Fruit fly (Drosophila melanogaster) whole organism, prepupa: ENCODE data around the gene Osi8.
A peak's percentile ranks its signal among the peaks of the same experiment; 100 is the strongest.

Source experiments
- Blimp-1 ChIP-seq: fragments of 200-800 bp; sonication (Bioruptor generic); optimal IDR thresholded peaks from 3 replicates; lab custom pipeline; 2017; ENCODE audit warnings: missing biosample characterization, missing genetic modification characterization, mild to moderate bottlenecking, moderate library complexity, missing genetic modification reagents
- CG10631 ChIP-seq: fragments of 200-800 bp; sonication (Bioruptor generic); optimal IDR thresholded peaks from 2 replicates; lab custom pipeline; 2016; ENCODE audit warnings: missing biosample characterization, missing genetic modification characterization
- CG15336 ChIP-seq: fragments of 200-800 bp; sonication (Bioruptor generic); IDR thresholded peaks from 2 replicates; pipeline ENCODE4 v1.3.6; 2022; ENCODE audit warnings: missing biosample characterization, missing genetic modification characterization
- CG1621 ChIP-seq: fragments of 200-800 bp; sonication (Bioruptor generic); optimal IDR thresholded peaks from 3 replicates; lab custom pipeline; 2018; ENCODE audit warnings: missing biosample characterization, mild to moderate bottlenecking, missing genetic modification characterization
- CG16779 ChIP-seq: fragments of 200-800 bp; sonication (Bioruptor generic); optimal IDR thresholded peaks from 3 replicates; lab custom pipeline; 2017; ENCODE audit warnings: missing biosample characterization, mild to moderate bottlenecking, missing genetic modification characterization
- CG34406 ChIP-seq: fragments of 200-800 bp; sonication (Bioruptor generic); optimal IDR thresholded peaks from 3 replicates; lab custom pipeline; 2016; ENCODE audit warnings: missing biosample characterization, missing genetic modification characterization
- CG3919 ChIP-seq: fragments of 200-800 bp; sonication (Bioruptor generic); optimal IDR thresholded peaks from 3 replicates; lab custom pipeline; 2016; ENCODE audit warnings: missing biosample characterization, missing genetic modification characterization
- CG6163 ChIP-seq: fragments of 200-800 bp; sonication (Bioruptor generic); IDR thresholded peaks from 3 replicates; pipeline ENCODE4 v1.3.6; 2022; ENCODE audit warnings: missing biosample characterization, missing genetic modification characterization
- CG6276 ChIP-seq: fragments of 200-800 bp; sonication (Bioruptor generic); optimal IDR thresholded peaks from 2 replicates; lab custom pipeline; 2017; ENCODE audit warnings: missing biosample characterization, mild to moderate bottlenecking, missing genetic modification characterization
- CG6808 ChIP-seq: fragments of 200-800 bp; sonication (Bioruptor generic); optimal IDR thresholded peaks from 3 replicates; lab custom pipeline; 2017; ENCODE audit warnings: missing biosample characterization, missing genetic modification characterization, mild to moderate bottlenecking, moderate library complexity, missing genetic modification reagents
- CG8319 ChIP-seq: fragments of 200-800 bp; sonication (Bioruptor generic); optimal IDR thresholded peaks from 3 replicates; lab custom pipeline; 2016; ENCODE audit warnings: missing biosample characterization, missing genetic modification characterization
- CG8632 ChIP-seq: fragments of 200-800 bp; sonication (Bioruptor generic); optimal IDR thresholded peaks from 3 replicates; lab custom pipeline; 2016; ENCODE audit warnings: missing biosample characterization, missing genetic modification characterization
- Eip75B ChIP-seq: fragments of 200-800 bp; sonication (Bioruptor generic); optimal IDR thresholded peaks from 3 replicates; lab custom pipeline; 2016; ENCODE audit warnings: missing biosample characterization, missing genetic modification characterization
- Eip78C ChIP-seq: fragments of 200-800 bp; sonication (Bioruptor generic); peaks from one replicate; lab custom pipeline; 2016; ENCODE audit warnings: missing biosample characterization, missing genetic modification characterization
- Eip93F ChIP-seq: fragments of 200-800 bp; sonication (Bioruptor generic); optimal IDR thresholded peaks from 2 replicates; lab custom pipeline; 2016; ENCODE audit warnings: missing biosample characterization, mild to moderate bottlenecking, missing genetic modification characterization
- Ets21C ChIP-seq: fragments of 200-800 bp; sonication (Bioruptor generic); optimal IDR thresholded peaks from 3 replicates; lab custom pipeline; 2016; ENCODE audit warnings: missing biosample characterization, missing genetic modification characterization
- Gug ChIP-seq: fragments of 200-800 bp; sonication (Bioruptor generic); IDR thresholded peaks from 2 replicates; pipeline ENCODE4 v1.3.6; 2022; ENCODE audit warnings: missing biosample characterization, missing genetic modification characterization
- Hr38 ChIP-seq: sonication (Bioruptor generic); optimal IDR thresholded peaks from 2 replicates; lab custom pipeline; 2016; ENCODE audit warnings: missing biosample characterization, missing genetic modification characterization
- Hr39 ChIP-seq: fragments of 200-800 bp; sonication (Bioruptor generic); optimal IDR thresholded peaks from 2 replicates; lab custom pipeline; 2016; ENCODE audit warnings: missing biosample characterization, missing genetic modification characterization
- Hr4 ChIP-seq: fragments of 200-800 bp; sonication (Bioruptor generic); optimal IDR thresholded peaks from 3 replicates; lab custom pipeline; 2016; ENCODE audit warnings: missing biosample characterization, missing genetic modification characterization
- OdsH ChIP-seq: fragments of 200-800 bp; sonication (Bioruptor generic); optimal IDR thresholded peaks from 3 replicates; lab custom pipeline; 2016; ENCODE audit warnings: missing biosample characterization, missing genetic modification characterization
- Sox102F ChIP-seq: fragments of 200-800 bp; sonication (Bioruptor generic); optimal IDR thresholded peaks from 2 replicates; lab custom pipeline; 2016; ENCODE audit warnings: missing biosample characterization, mild to moderate bottlenecking, missing genetic modification characterization
- acj6 ChIP-seq: fragments of 200-800 bp; sonication (Bioruptor generic); optimal IDR thresholded peaks from 3 replicates; lab custom pipeline; 2016; ENCODE audit warnings: missing biosample characterization, missing genetic modification characterization
- cyc ChIP-seq: fragments of 200-800 bp; sonication (Bioruptor generic); optimal IDR thresholded peaks from 3 replicates; lab custom pipeline; 2016; ENCODE audit warnings: missing biosample characterization, missing genetic modification characterization
- dac ChIP-seq: fragments of 200-800 bp; sonication (Bioruptor generic); optimal IDR thresholded peaks from 2 replicates; lab custom pipeline; 2017; ENCODE audit warnings: missing biosample characterization, mild to moderate bottlenecking, missing genetic modification characterization
- dsx ChIP-seq: fragments of 200-800 bp; optimal IDR thresholded peaks from 3 replicates; lab custom pipeline; 2019; ENCODE audit warnings: missing biosample characterization, mild to moderate bottlenecking, missing genetic modification characterization, moderate library complexity; ENCODE audit not compliant: poor library complexity, severe bottlenecking
- esn ChIP-seq: fragments of 200-800 bp; sonication (Bioruptor generic); optimal IDR thresholded peaks from 2 replicates; lab custom pipeline; 2016; ENCODE audit warnings: missing biosample characterization, mild to moderate bottlenecking, missing genetic modification characterization, moderate library complexity
- fkh ChIP-seq: fragments of 200-800 bp; sonication (Bioruptor generic); optimal IDR thresholded peaks from 3 replicates; lab custom pipeline; 2017; ENCODE audit warnings: missing biosample characterization, mild to moderate bottlenecking, missing genetic modification characterization, moderate library complexity
- lz ChIP-seq: fragments of 200-800 bp; sonication (Bioruptor generic); optimal IDR thresholded peaks from 3 replicates; lab custom pipeline; 2016; ENCODE audit warnings: missing biosample characterization, missing genetic modification characterization
- spab ChIP-seq: fragments of 200-800 bp; sonication (Bioruptor generic); optimal IDR thresholded peaks from 2 replicates; lab custom pipeline; 2017; ENCODE audit warnings: missing biosample characterization, mild to moderate bottlenecking, missing genetic modification characterization, missing genetic modification reagents
- ss ChIP-seq, 2 experiments: fragments of 200-800 bp; sonication (Bioruptor generic); optimal IDR thresholded peaks; 2 replicates in 1 of 2; 3 replicates in 1 of 2; lab custom pipeline; 2017 to 2018; ENCODE audit warnings: mild to moderate bottlenecking in 2 of 2, missing biosample characterization in 2 of 2, missing genetic modification characterization in 2 of 2, moderate library complexity in 1 of 2
- svp ChIP-seq: fragments of 200-800 bp; sonication (Bioruptor generic); peaks from one replicate; lab custom pipeline; 2016; ENCODE audit warnings: missing biosample characterization, missing genetic modification characterization

The Osi8 gene

DNA sequence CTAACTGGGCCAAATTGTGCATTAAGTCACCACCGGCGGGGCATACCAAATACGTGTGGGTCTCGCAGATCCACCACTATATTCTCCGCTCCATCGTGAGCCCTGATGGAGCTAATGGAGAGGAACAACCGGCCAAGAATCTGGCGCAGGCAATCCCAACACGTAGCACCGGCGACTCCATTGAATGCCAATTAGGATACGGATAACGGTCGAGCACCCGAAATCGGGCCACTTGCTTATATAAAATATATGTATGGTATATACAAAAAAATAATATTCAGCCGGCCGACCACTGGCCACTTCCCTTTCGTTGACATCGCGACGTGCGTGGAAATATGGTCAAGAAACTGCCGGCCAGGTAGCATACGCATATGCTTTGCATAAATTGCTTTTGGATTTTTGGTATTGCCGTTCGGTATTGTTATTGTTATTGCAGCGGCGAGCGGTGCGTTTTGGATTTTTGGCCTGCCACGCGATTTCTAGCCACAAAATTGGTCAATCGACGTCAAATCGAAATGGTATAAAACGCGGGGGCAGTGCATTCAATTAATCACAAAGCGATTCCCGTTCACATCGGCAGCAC is 46.4 kb downstream of the Osi8 start, which contains the start of gene Osi15:
TSS of gene Osi15 (plus strand) at position 548 of the 583 bp plus-strand sequence.
- TF ChIP-seq CG1621 (tag; lab: Kevin White, UChicago) (no peak), svp (GFP tag; lab: Kevin White, UChicago) (peak; percentile 41)

DNA sequence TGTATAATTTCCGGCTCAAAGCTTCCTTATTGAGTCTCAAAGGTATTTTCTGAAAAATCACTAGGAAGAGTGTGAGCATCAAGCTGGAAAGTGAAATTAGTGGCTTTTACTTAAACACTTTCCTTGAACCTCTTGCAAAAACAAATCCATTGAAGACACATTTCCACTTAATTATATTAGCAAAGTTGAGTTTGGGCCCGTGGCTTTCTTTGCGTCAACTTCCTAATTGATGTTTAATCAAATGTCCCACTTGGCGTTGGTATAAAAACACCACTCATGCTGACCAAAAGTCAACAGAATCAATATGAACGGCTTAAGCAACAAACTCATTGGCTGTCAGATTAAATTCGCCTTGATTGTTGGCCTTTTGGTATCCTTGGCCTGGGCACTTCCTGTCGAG is 48.8 kb downstream of the Osi8 start, which contains the start of gene CG46396:
TSS of gene CG46396 (plus strand) at position 301 of the 400 bp plus-strand sequence.
- no peak for TF ChIP-seq CG6808 (GFP tag; lab: Kevin White, UChicago)
- no peak for TF ChIP-seq esn (GFP tag; lab: Kevin White, UChicago)
- no peak for TF ChIP-seq OdsH (GFP tag; lab: Kevin White, UChicago)
- no peak for TF ChIP-seq Ets21C (GFP tag; lab: Kevin White, UChicago)
- no peak for TF ChIP-seq CG16779 (tag; lab: Kevin White, UChicago)
- no peak for TF ChIP-seq dsx (GFP tag; lab: Kevin White, UChicago)
- no peak for TF ChIP-seq CG15336 (GFP tag; lab: Robert Waterston, UW)
- TF ChIP-seq CG8632 (GFP tag; lab: Kevin White, UChicago): no peak
- no peak for TF ChIP-seq CG34406
- no peak for TF ChIP-seq Sox102F (GFP tag; lab: Kevin White, UChicago)
- TF ChIP-seq Gug (GFP tag; lab: Robert Waterston, UW): no peak
- TF ChIP-seq Eip78C (GFP tag; lab: Kevin White, UChicago): no peak
- TF ChIP-seq cyc (GFP tag; lab: Kevin White, UChicago): no peak
- TF ChIP-seq CG1621 (tag; lab: Kevin White, UChicago): no peak
- TF ChIP-seq CG6276 (GFP tag; lab: Kevin White, UChicago): no peak
- TF ChIP-seq svp (GFP tag; lab: Kevin White, UChicago): no peak
- no peak for TF ChIP-seq Hr38 (GFP tag; lab: Kevin White, UChicago)
- TF ChIP-seq CG3919 (GFP tag; lab: Kevin White, UChicago): no peak
- TF ChIP-seq CG8319: no peak

DNA sequence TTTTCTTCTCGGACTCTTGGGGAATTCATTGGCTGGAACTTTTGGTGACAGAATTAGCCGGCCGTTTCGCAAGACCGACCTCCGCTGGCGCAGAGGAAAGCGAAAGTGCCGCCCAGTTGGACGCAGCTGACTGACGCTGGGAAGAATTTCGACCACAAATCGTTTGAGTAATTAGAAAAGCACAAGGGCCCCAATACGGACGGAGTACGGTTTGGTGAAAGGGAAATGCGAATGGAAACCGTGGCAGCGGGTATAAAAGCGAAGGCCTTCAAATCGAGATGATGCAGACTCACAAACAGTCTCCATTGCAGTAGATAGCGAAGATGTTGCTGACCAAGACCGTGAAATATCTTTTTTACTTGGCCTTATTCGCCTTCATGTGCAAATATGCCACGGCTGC is 50.0 kb downstream of the Osi8 start, which contains the start of gene Osi16:
TSS of gene Osi16 (plus strand) at position 301 of the 400 bp plus-strand sequence.
- no peak for TF ChIP-seq spab (GFP tag; lab: Kevin White, UChicago)
- no peak for TF ChIP-seq Hr4 (GFP tag; lab: Kevin White, UChicago)
- TF ChIP-seq OdsH (GFP tag; lab: Kevin White, UChicago): no peak
- TF ChIP-seq CG10631: no peak
- TF ChIP-seq dac (GFP tag; lab: Kevin White, UChicago): no peak
- TF ChIP-seq ss (GFP tag; optimal IDR thresholded peaks at IDR 0.05; lab: Kevin White, UChicago): no peak
- TF ChIP-seq acj6 (GFP tag; lab: Kevin White, UChicago): no peak
- TF ChIP-seq Eip93F (GFP tag; lab: Kevin White, UChicago): no peak
- TF ChIP-seq CG6163 (GFP tag; lab: Robert Waterston, UW): no peak
- no peak for TF ChIP-seq svp (GFP tag; lab: Kevin White, UChicago)
- no peak for TF ChIP-seq lz (GFP tag; lab: Kevin White, UChicago)
- no peak for TF ChIP-seq fkh (GFP tag; lab: Kevin White, UChicago)
- TF ChIP-seq Blimp-1 (GFP tag; lab: Kevin White, UChicago): no peak
- no peak for TF ChIP-seq Hr39 (GFP tag; lab: Kevin White, UChicago)
- no peak for TF ChIP-seq esn (GFP tag; lab: Kevin White, UChicago)
- TF ChIP-seq dsx (GFP tag; lab: Kevin White, UChicago): no peak
- no peak for TF ChIP-seq Eip75B (GFP tag; lab: Kevin White, UChicago)
- TF ChIP-seq, all 60 proteins: peak for 0
